Fruit fly (Drosophila melanogaster): ENCODE data around the gene CG43342.

CG43342 gene

DNA sequence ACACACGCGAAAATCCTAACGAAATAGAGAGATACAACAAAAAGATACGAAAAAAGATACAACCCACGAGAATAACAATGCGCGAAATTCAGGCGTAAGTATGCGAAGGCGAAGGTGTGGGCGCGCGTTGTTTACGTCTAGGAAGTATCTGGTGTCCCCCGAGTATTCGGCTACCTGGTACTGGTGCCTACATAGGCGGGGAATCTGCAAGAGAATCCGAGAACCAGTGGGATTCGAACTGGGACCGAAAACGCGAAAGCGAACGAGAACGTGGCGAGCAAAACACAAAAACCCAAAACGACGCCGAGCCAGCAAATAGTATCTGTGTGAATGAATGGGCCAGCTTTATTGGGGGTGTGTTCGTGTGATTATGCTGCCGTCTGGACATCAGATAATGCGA lies 9.0 kb downstream of the CG43342 start:
- TF ChIP-seq fd96Ca (GFP tag; IDR thresholded peaks at IDR 0.05) = no peak
- no peak for TF ChIP-seq CG14655 (GFP tag; optimal IDR thresholded peaks at IDR 0.05)
- TF ChIP-seq CG15710 (tag; optimal IDR thresholded peaks at IDR 0.05) = no peak
- TF ChIP-seq CG12605 (GFP tag; IDR thresholded peaks at IDR 0.05) = no peak
- TF ChIP-seq Ets98B (GFP tag; IDR thresholded peaks at IDR 0.05) = no peak
- TF ChIP-seq rn (GFP tag; IDR thresholded peaks at IDR 0.05) = no peak
- no peak for TF ChIP-seq CG9948 (tag; optimal IDR thresholded peaks at IDR 0.05)

DNA sequence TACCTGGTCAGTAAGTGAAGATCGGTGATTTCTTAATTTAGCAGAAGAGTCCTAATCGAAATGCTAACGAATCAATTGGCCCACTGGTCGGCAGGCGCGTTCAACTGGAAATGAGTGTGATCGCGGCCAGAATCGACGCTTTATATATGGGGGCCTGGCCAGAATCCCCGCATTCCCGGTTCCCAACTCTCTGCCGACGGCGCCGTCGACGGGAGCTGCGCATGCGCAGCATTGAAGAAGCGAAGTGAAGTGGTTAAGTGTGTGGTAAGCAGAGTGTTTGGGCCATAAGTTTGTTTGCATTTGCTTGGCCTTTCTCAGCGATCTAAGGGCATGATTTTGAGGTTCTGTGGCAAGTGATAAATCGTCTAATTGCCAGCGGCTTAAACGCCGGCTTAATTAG lies 12.9 kb downstream of the CG43342 start, which contains the start of gene CG13857:
Gene CG13857, minus strand, starts transcription at position 101 of the 400 bp plus-strand sequence.
- TF ChIP-seq CG15710 (tag; optimal IDR thresholded peaks at IDR 0.05) = no peak
- no peak for TF ChIP-seq CG8301 (tag; optimal IDR thresholded peaks at IDR 0.05)
- TF ChIP-seq Pif1B (GFP tag; optimal IDR thresholded peaks at IDR 0.05) = no peak
- no peak for TF ChIP-seq D1 (tag; optimal IDR thresholded peaks at IDR 0.05)
- TF ChIP-seq EcR (GFP tag; optimal IDR thresholded peaks at IDR 0.05) = no peak
- no peak for TF ChIP-seq CG9948 (tag; optimal IDR thresholded peaks at IDR 0.05)
- TF ChIP-seq CG8159 (tag; optimal IDR thresholded peaks at IDR 0.05) = no peak
- TF ChIP-seq CG12605 (GFP tag; IDR thresholded peaks at IDR 0.05) = no peak
- TF ChIP-seq Ets98B (GFP tag; IDR thresholded peaks at IDR 0.05) = no peak
- TF ChIP-seq CG10348 (GFP tag; IDR thresholded peaks at IDR 0.05) = no peak
- no peak for TF ChIP-seq rn (GFP tag; IDR thresholded peaks at IDR 0.05)
- TF ChIP-seq gl (tag; optimal IDR thresholded peaks at IDR 0.05) = no peak
- TF ChIP-seq Snoo (tag; optimal IDR thresholded peaks at IDR 0.05) = no peak
- TF ChIP-seq CG14655 (GFP tag; optimal IDR thresholded peaks at IDR 0.05) = no peak
- TF ChIP-seq CG34367 (tag; optimal IDR thresholded peaks at IDR 0.05) = no peak
- no peak for TF ChIP-seq CG4496 (GFP tag; IDR thresholded peaks at IDR 0.05)
- no peak for TF ChIP-seq CG13204 (GFP tag; optimal IDR thresholded peaks at IDR 0.05)
- TF ChIP-seq CG32121 (GFP tag; IDR thresholded peaks at IDR 0.05) = no peak

DNA sequence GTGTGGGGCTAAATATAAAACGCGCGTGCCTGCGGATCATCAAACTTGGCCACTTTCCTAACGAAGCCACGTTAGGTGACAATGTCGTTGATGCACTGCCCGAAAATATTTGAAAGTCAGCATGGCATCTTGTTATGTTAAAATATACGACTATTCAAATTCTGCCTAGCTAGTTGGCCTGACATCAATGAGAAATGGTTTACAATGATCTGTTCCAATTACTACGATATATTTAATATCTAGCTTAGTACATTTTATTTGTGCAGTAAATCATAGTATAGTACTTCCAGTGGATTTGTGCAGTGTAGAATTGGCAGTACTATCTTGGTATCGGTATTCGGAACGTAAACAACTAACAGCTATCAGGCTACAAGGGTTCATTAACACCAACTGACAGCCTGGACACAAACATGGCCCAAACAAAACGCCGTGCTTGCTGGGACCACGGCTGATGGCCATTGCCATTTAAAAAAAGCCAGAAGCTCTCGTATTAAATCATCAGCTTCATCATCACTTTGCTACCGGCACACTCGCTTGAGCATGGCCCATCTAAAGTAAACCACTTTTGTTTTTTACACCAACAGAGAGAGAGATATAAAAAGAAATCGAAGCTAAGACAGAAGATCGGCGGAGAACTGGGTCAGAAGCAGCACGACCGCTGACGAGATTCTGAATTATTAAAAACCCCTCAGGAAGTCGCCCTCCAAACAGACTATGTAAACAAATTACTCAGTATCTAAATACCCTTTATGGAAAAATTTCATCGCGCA lies 14.5 kb downstream of the CG43342 start:
- TF ChIP-seq CG10348 (GFP tag; IDR thresholded peaks at IDR 0.05) = no peak
- no peak for TF ChIP-seq Snoo (tag; optimal IDR thresholded peaks at IDR 0.05)
- TF ChIP-seq EcR (GFP tag; optimal IDR thresholded peaks at IDR 0.05) = no peak
- no peak for TF ChIP-seq rn (GFP tag; IDR thresholded peaks at IDR 0.05)
- peak; percentile 57; the same call in 1 of the 3 replicates for TF ChIP-seq CG4496 (GFP tag; IDR thresholded peaks at IDR 0.05)
- TF ChIP-seq CG8301 (tag; optimal IDR thresholded peaks at IDR 0.05) = peak; percentile 64
- no peak for TF ChIP-seq Pif1B (GFP tag; optimal IDR thresholded peaks at IDR 0.05)
- TF ChIP-seq CG8159 (tag; optimal IDR thresholded peaks at IDR 0.05) = no peak
- TF ChIP-seq CG17806 (tag; optimal IDR thresholded peaks at IDR 0.05) = no peak
- no peak for TF ChIP-seq fd96Ca (GFP tag; IDR thresholded peaks at IDR 0.05)
- TF ChIP-seq CG34367 (tag; optimal IDR thresholded peaks at IDR 0.05) = no peak
- TF ChIP-seq CG9948 (tag; optimal IDR thresholded peaks at IDR 0.05) = peak; percentile 23
- TF ChIP-seq Ets98B (GFP tag; IDR thresholded peaks at IDR 0.05) = 0 out of 2 replicates have a peak, but pooled peaks have one; percentile 23
- peak; percentile 68 for TF ChIP-seq CG14655 (GFP tag; optimal IDR thresholded peaks at IDR 0.05)
- no peak for TF ChIP-seq CG15710 (tag; optimal IDR thresholded peaks at IDR 0.05)
- TF ChIP-seq gl (tag; optimal IDR thresholded peaks at IDR 0.05) = no peak
- no peak for TF ChIP-seq CG32121 (GFP tag; IDR thresholded peaks at IDR 0.05)
- TF ChIP-seq CG12605 (GFP tag; IDR thresholded peaks at IDR 0.05) = no peak
- no peak for TF ChIP-seq Pif1A (GFP tag; optimal IDR thresholded peaks at IDR 0.05)
- no peak for TF ChIP-seq D1 (tag; optimal IDR thresholded peaks at IDR 0.05)
- TF ChIP-seq CG13204 (GFP tag; optimal IDR thresholded peaks at IDR 0.05) = no peak

DNA sequence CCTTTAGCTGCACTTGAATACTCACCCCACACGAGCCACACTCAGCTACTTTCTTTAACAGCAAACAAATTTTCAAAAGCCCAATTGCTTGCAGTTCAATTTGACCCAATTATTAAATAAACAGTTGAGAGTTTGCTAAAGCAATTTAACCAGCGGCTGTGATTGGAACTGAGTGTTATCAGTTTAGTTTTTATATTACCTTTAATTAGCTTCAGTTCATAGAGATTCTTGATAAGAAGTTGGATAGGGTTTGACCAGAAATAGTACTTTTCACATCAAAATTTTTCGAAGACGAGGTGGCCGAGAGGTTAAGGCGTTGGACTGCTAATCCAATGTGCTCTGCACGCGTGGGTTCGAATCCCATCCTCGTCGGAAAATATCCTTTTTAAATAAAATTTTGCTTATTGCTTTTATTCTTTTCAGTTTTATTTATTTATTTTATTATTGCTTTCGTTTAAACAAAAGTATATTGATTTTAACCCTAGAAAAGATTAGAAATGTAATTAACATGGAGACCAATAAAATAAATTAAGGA lies 15.2 kb downstream of the CG43342 start:
- TF ChIP-seq CG4496 (GFP tag; IDR thresholded peaks at IDR 0.05) = no peak
- no peak for TF ChIP-seq CG8301 (tag; optimal IDR thresholded peaks at IDR 0.05)
- TF ChIP-seq EcR (GFP tag; optimal IDR thresholded peaks at IDR 0.05) = no peak
- TF ChIP-seq D1 (tag; optimal IDR thresholded peaks at IDR 0.05) = no peak
- TF ChIP-seq gl (tag; optimal IDR thresholded peaks at IDR 0.05) = no peak
- no peak for TF ChIP-seq CG8159 (tag; optimal IDR thresholded peaks at IDR 0.05)
- TF ChIP-seq CG32121 (GFP tag; IDR thresholded peaks at IDR 0.05) = no peak
- no peak for TF ChIP-seq fd96Ca (GFP tag; IDR thresholded peaks at IDR 0.05)
- no peak for TF ChIP-seq Ets98B (GFP tag; IDR thresholded peaks at IDR 0.05)
- no peak for TF ChIP-seq Pif1B (GFP tag; optimal IDR thresholded peaks at IDR 0.05)
- TF ChIP-seq CG34367 (tag; optimal IDR thresholded peaks at IDR 0.05) = no peak
- no peak for TF ChIP-seq rn (GFP tag; IDR thresholded peaks at IDR 0.05)
- TF ChIP-seq CG12605 (GFP tag; IDR thresholded peaks at IDR 0.05) = no peak

DNA sequence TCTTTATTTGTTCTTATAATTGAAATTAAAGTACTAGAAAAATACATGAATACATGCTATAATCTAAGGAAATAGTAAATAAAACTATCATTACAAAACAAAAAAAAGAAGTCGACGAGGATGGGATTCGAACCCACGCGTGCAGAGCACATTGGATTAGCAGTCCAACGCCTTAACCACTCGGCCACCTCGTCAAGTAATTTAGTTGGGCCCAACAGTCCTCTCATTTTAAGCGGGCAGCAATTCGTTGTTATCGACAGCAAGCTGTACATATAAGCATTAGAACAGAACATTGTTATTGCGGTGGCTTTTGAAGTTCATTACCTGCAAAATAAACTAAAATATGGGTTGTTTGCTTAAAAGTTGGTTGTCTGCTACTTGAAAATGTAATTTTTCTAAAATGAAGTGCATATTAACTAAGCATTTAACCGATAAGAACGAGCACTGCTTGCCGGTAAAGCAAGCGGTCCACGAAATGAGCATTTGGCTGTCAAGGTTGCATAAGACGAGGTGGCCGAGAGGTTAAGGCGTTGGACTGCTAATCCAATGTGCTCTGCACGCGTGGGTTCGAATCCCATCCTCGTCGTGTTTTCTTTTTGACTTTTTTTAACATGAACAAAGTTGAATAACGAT lies 16.0 kb downstream of the CG43342 start:
- no peak for TF ChIP-seq CG10348 (GFP tag; IDR thresholded peaks at IDR 0.05)
- TF ChIP-seq Pif1B (GFP tag; optimal IDR thresholded peaks at IDR 0.05) = no peak
- no peak for TF ChIP-seq Ets98B (GFP tag; IDR thresholded peaks at IDR 0.05)
- no peak for TF ChIP-seq rn (GFP tag; IDR thresholded peaks at IDR 0.05)
- TF ChIP-seq Snoo (tag; optimal IDR thresholded peaks at IDR 0.05) = no peak
- no peak for TF ChIP-seq CG13204 (GFP tag; optimal IDR thresholded peaks at IDR 0.05)
- TF ChIP-seq fd96Ca (GFP tag; IDR thresholded peaks at IDR 0.05) = no peak
- no peak for TF ChIP-seq CG14655 (GFP tag; optimal IDR thresholded peaks at IDR 0.05)
- TF ChIP-seq CG17806 (tag; optimal IDR thresholded peaks at IDR 0.05) = no peak
- TF ChIP-seq CG8301 (tag; optimal IDR thresholded peaks at IDR 0.05) = no peak
- no peak for TF ChIP-seq D1 (tag; optimal IDR thresholded peaks at IDR 0.05)
- no peak for TF ChIP-seq EcR (GFP tag; optimal IDR thresholded peaks at IDR 0.05)
- TF ChIP-seq CG4496 (GFP tag; IDR thresholded peaks at IDR 0.05) = no peak
- no peak for TF ChIP-seq CG8159 (tag; optimal IDR thresholded peaks at IDR 0.05)
- no peak for TF ChIP-seq CG12605 (GFP tag; IDR thresholded peaks at IDR 0.05)
- no peak for TF ChIP-seq CG34367 (tag; optimal IDR thresholded peaks at IDR 0.05)
- TF ChIP-seq CG32121 (GFP tag; IDR thresholded peaks at IDR 0.05) = no peak
- TF ChIP-seq CG9948 (tag; optimal IDR thresholded peaks at IDR 0.05) = no peak
